Worm (Caenorhabditis elegans): ENCODE results near the gene hot-2.
A peak's percentile ranks its signal among the peaks of the same experiment; 100 is the strongest.

hot-2 gene

ce11 chrV:19125812-19126211, 48.7 kb upstream of the hot-2 start (continued):
- TF ChIP-seq lin-35 (GFP tag; optimal IDR thresholded peaks at IDR 0.05) (peak; percentile 35 to 59), F16B12.6 (tag; optimal IDR thresholded peaks at IDR 0.05) (no peak), grh-1 (GFP tag; IDR thresholded peaks at IDR 0.05) (peak; percentile 63), zip-4 (GFP tag; optimal IDR thresholded peaks at IDR 0.05) (peak; percentile 60), C16A3.4 (tag; optimal IDR thresholded peaks at IDR 0.05) (peak; percentile 61), sup-37 (GFP tag; optimal IDR thresholded peaks at IDR 0.05) (peak; percentile 21), nhr-77 (tag; optimal IDR thresholded peaks at IDR 0.05) (peak; percentile 0)

ce11 chrV:19127225-19127624, 47.3 kb upstream of the hot-2 start, which contains the start of gene dyf-17:
Gene dyf-17, plus strand, starts transcription at chrV:19127525.
- TF ChIP-seq hpl-2 (GFP tag; optimal IDR thresholded peaks at IDR 0.05) (no peak), snpc-4 (tag; optimal IDR thresholded peaks at IDR 0.05) (no peak), tlp-1 (tag; optimal IDR thresholded peaks at IDR 0.05) (no peak), fkh-10 (GFP tag; optimal IDR thresholded peaks at IDR 0.05) (no peak), C34B4.2 (tag; optimal IDR thresholded peaks at IDR 0.05) (no peak), hlh-17 (GFP tag; optimal IDR thresholded peaks at IDR 0.05; ENCODE audit: borderline replicate concordance) (no peak), pqm-1 (tag; optimal IDR thresholded peaks at IDR 0.05) (no peak), ets-5 (GFP tag; IDR thresholded peaks at IDR 0.05) (no peak), mef-2 (tag; optimal IDR thresholded peaks at IDR 0.05) (no peak), lin-14 (GFP tag; optimal IDR thresholded peaks at IDR 0.05) (no peak), elt-3 (tag; optimal IDR thresholded peaks at IDR 0.05) (no peak), sox-4 (tag; optimal IDR thresholded peaks at IDR 0.05) (no peak), nhr-85 (tag) (no peak), vab-15 (tag; optimal IDR thresholded peaks at IDR 0.05) (no peak)

ce11 chrV:19129497-19130212, 44.9 kb upstream of the hot-2 start:
- no peak for TF ChIP-seq swsn-7 (tag; optimal IDR thresholded peaks at IDR 0.05)
- no peak for TF ChIP-seq pag-3 (tag; optimal IDR thresholded peaks at IDR 0.05; ENCODE audit: borderline replicate concordance, insufficient read depth)
- no peak for TF ChIP-seq nhr-20 (tag; optimal IDR thresholded peaks at IDR 0.05)
- TF ChIP-seq zip-4 (GFP tag; optimal IDR thresholded peaks at IDR 0.05) = no peak
- TF ChIP-seq pax-3 (tag; optimal IDR thresholded peaks at IDR 0.05) = no peak
- no peak for TF ChIP-seq nhr-76 (tag; optimal IDR thresholded peaks at IDR 0.05)
- TF ChIP-seq hlh-17 (GFP tag; optimal IDR thresholded peaks at IDR 0.05; ENCODE audit: borderline replicate concordance) = no peak
- TF ChIP-seq ceh-8 (GFP tag; optimal IDR thresholded peaks at IDR 0.05) = no peak
- TF ChIP-seq ceh-82 (tag; optimal IDR thresholded peaks at IDR 0.05) = no peak
- TF ChIP-seq efl-1 (optimal IDR thresholded peaks at IDR 0.05) = no peak
- no peak for TF ChIP-seq efl-1 (GFP tag; optimal IDR thresholded peaks at IDR 0.05 in 1 of 2)
- TF ChIP-seq unc-30 (tag; optimal IDR thresholded peaks at IDR 0.05) = no peak

- no peak for TF ChIP-seq vab-15 (tag; optimal IDR thresholded peaks at IDR 0.05)
- TF ChIP-seq efl-1 (optimal IDR thresholded peaks at IDR 0.05) = no peak
- peak in 1 of 2 experiments; percentile 50 for TF ChIP-seq efl-1 (GFP tag; optimal IDR thresholded peaks at IDR 0.05 in 1 of 2)
Measured at ce11 chrV:19131848-19132401, 42.6 kb upstream of the hot-2 start.

- TF ChIP-seq ceh-63 (GFP tag; optimal IDR thresholded peaks at IDR 0.05) = no peak
- TF ChIP-seq nhr-85 (tag) = no peak
- no peak for TF ChIP-seq nhr-237 (tag; optimal IDR thresholded peaks at IDR 0.05)
- no peak for TF ChIP-seq ztf-11 (tag; optimal IDR thresholded peaks at IDR 0.05)
- TF ChIP-seq fkh-8 (tag; optimal IDR thresholded peaks at IDR 0.05) = no peak
- no peak for TF ChIP-seq lsy-2 (tag; optimal IDR thresholded peaks at IDR 0.05)
- TF ChIP-seq ces-1 (GFP tag; optimal IDR thresholded peaks at IDR 0.05) = no peak
- TF ChIP-seq hlh-17 (GFP tag; optimal IDR thresholded peaks at IDR 0.05; ENCODE audit: borderline replicate concordance) = no peak
- no peak for TF ChIP-seq blmp-1 (tag; optimal IDR thresholded peaks at IDR 0.05)
- no peak for TF ChIP-seq swsn-7 (tag; optimal IDR thresholded peaks at IDR 0.05)
Measured at ce11 chrV:19133507-19133906, 41.1 kb upstream of the hot-2 start, which contains the start of gene Y39B6A.10. Gene Y39B6A.10, minus strand, starts transcription at chrV:19133607.
